Fruit fly (Drosophila melanogaster) ovary, adult (tissue): ENCODE data around the gene GstD11.
A peak's percentile ranks its signal among the peaks of the same experiment; 100 is the strongest.

Experiments used
- CG17801 ChIP-seq: fragments of 200-800 bp; optimal IDR thresholded peaks from 2 replicates; lab custom pipeline; 2019; ENCODE audit warnings: missing biosample characterization, mild to moderate bottlenecking, missing genetic modification characterization, moderate library complexity; ENCODE audit not compliant: partially characterized antibody

GstD11 gene

dm6 chr3R:12385949-12386348 lies 2.8 kb downstream of the GstD11 start, which contains the start of gene Sol1:
Sol1 (plus strand) TSS chr3R:12386249.
- no peak for TF ChIP-seq CG17801

DNA sequence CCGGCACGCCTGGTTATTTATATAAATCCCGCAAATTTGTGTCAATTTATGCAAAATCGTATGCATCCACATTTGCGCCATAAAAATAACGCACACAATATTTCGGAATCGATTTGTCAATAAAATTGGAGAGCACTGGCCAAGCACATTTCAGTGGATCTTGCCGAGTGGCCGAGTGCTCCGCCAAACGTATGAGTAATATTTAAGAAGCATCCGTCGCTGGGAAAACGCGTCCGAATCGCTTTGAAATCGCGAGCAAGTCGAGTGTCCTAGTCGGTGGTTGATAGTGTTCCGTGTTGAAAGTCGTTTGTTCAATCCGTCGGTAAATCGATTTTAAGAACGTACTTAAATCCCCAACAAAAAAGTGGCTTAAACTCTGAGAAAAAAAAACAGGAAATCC lies 3.8 kb downstream of the GstD11 start, which contains the start of gene CG33098:
Gene CG33098 (plus strand): TSS at position 224 of the 400 bp plus-strand sequence.
- TF ChIP-seq CG17801: no peak

dm6 chr3R:12395880-12396279 lies 12.7 kb downstream of the GstD11 start, which contains the start of the genes CG10096 and CG10097:
CG10096 (minus strand) TSS chr3R:12395980.
CG10097 (minus strand) TSS chr3R:12395980.
- no peak for TF ChIP-seq CG17801

- peak; percentile 19 for TF ChIP-seq CG17801
Measured at dm6 chr3R:12398054-12398453, 14.9 kb downstream of the GstD11 start.

- no peak for TF ChIP-seq CG17801
Measured at dm6 chr3R:12398620-12399247, 15.6 kb downstream of the GstD11 start, which contains the start of gene Cyp9f3. Cyp9f3 (minus strand) TSS chr3R:12398929.

DNA sequence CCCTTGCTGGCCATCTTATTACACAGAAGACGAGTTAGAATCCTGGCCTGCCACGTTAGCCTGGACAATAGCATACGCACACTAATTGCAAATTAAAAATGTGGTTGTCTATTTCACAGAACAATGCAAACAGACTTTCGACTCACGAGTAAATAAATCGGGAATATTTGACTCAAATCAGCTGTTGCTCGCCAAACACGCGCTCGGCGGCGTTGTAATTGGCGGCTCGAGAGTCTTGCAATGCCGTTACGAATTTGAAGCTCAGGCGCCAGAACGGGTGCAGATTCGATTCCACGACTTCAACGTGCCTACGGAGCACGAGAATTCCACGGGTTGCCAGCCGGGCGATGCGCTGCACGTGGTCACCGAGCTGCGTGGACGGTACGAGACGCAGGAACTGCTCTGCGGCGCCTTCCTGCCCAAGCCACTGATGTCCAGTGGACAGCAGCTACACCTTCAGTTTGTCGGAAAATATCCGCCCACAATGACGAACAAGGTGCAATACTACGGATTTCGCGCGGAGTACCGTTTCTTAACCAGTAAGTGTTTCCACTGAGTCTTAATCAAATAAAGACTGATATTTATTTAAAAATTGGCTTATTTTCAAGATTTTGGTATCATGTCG lies 18.6 kb downstream of the GstD11 start, which contains the start of gene DNAlig3:
Gene DNAlig3 (minus strand): TSS at position 168 of the 625 bp plus-strand sequence.
- TF ChIP-seq CG17801: peak; percentile 67

dm6 chr3R:12402935-12403334 lies 19.8 kb downstream of the GstD11 start:
- TF ChIP-seq CG17801: peak; percentile 100

DNA sequence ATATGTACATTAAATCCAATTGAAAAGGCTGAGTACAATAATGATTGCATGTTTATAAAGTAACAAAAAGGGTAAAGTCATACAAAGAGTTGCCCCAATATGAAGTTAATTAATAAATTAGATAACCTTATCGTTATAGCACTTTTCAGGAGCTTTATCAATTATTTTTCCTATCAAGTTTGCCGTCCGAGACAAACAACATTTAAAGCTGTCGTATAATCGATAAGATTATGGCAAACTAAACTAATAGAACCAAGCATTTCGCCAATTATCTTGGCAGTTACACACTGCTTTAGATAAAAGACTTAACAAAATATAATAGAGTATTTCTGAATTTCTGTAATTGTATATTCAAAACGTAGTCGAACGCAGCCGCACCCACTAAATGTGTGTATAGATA lies 22.0 kb downstream of the GstD11 start:
- TF ChIP-seq CG17801: no peak

- no peak for TF ChIP-seq CG17801
Measured at dm6 chr3R:12405928-12406234, 22.7 kb downstream of the GstD11 start, which contains the start of gene Cyp9f2. Cyp9f2 (minus strand) TSS chr3R:12406028.

DNA sequence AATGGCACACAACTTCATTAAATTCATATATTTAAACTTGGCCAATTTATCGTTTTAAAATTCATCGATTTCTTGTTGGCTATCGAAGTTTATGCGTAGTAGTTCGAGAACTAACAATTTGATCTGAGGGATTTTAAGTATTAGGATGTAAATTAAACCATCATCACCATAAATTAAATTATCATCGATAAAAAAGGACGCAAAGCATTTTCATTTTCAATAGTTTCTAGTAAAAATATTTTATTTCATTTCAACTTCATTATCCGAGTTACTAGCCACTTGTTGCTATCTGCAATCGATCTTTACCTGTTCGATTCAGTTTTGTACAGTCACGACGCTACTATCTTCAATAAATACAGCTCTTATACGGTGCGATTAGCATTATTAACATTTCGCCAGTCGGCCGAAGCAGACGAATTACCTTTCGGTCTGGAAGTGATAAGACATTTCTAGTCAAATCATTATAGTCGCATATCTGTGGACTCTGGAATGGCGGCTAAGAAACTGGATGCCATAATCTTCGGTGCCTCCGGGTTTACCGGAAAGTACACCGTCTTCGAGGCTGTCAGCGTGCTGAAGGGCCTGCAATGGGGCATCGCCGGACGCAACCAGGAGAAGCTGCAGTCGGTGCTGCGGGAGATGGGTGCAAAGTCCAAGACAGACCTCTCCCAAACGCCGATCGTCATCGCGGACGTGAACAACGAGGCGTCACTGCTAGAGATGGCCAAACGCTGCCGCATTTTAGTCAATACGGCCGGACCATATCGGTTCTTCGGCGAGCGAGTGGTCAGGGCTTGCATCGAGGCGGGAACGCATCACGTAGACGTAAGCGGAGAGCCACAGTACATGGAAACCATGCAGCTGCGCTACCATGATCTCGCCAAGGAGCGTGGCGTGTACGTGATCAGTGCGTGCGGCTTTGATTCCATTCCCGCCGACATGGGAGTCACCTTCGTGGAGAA lies 23.4 kb downstream of the GstD11 start, which contains the start of gene CG5167:
Gene CG5167 (plus strand): TSS at position 298 of the 962 bp plus-strand sequence.
- peak; percentile 75 for TF ChIP-seq CG17801

DNA sequence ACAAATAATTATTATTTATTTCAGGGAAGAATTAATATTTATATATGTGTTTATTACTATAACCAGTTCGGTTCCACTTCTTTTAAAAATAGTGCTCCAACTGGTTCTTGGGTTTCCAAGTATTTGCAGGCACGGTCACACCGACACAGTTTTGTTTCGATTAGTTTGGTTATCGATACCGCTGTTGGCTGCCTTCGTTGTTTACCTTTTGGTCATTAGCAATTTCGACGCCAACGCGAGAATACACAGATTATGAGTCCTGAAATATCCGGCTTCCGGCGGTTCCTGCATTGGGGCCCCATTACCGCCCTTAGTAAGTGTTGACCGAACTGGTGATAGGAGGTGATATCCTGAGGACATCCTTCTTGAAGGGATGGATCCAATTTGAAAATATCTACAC lies 25.0 kb downstream of the GstD11 start, which contains the start of gene CG5196:
Gene CG5196 (plus strand): TSS at position 157 of the 400 bp plus-strand sequence.
- TF ChIP-seq CG17801: peak; percentile 25

- TF ChIP-seq CG17801: no peak
Measured at dm6 chr3R:12411449-12411848, 28.3 kb downstream of the GstD11 start.

DNA sequence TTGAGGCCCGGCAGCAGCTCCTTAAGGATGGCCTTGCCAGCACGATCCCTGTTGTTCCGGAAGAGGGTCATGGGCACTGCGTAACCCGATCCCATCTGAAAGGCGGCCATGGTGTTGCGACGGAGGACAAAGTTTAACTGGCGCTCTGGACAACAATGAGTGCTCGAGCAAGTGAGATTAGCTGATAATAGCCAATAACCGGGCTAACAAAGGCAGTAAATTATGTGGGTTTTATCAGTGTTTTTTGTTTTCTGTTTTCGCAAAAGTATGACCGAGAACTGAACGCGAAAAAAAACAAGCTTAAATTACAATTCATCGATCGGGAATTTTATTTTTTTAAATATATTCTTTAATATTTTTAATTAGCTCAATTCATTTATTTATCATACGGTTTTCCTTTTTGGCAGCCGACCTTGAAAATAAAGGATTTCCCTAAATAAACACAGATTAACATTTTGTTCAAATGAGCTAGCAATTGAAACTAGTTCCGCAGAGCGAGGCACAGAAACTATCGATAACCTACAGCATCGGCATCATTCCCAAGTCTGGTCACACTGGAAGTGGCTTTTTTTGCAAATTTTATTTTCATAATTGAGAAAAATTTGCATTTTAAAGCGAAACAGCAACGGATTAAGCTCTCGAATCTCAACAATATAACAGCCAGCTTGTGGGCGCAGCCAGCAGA lies 30.3 kb downstream of the GstD11 start, which contains the start of the genes Dip-C and pps:
Gene Dip-C (minus strand): TSS at position 486 of the 685 bp plus-strand sequence.
Gene pps (plus strand): TSS at position 555 of the 685 bp plus-strand sequence.
- peak; percentile 41 for TF ChIP-seq CG17801

- TF ChIP-seq CG17801: no peak
Measured at dm6 chr3R:12422379-12422975, 39.3 kb downstream of the GstD11 start, which contains the start of the genes Scgbeta and CG17202. Scgbeta (minus strand) TSS chr3R:12422429. CG17202 (plus strand) TSS chr3R:12422768.

DNA sequence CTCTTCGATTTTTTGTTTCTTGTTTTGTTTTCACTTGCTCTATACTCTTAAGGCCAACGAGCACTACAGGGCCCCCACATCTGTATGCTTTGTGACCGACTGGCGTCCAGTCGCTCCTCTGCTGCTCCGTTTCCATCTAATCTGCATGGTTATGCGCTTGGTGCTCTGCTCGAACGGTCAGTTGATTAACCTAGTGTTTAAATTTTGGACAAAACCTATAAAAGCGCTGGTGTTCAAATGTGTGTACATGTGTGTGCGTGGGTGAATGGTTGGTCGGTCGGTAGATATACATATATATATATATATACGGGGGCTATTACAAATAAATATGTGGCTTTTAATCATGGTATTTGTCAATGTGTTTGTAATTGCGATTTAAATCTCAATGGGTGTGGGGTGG lies 40.9 kb downstream of the GstD11 start:
- no peak for TF ChIP-seq CG17801
